Worm (Caenorhabditis elegans) whole organism, mixed stage, embryonic: Measurements from ENCODE around the gene E03H12.7.

Experiments
- lsy-2 ChIP-seq: fragments of 150-350 bp; optimal IDR thresholded peaks from 2 replicates; lab custom pipeline; 2014; ENCODE audit warnings: missing biosample characterization, missing genetic modification characterization
- nhr-76 ChIP-seq: sonication (generic microtip); optimal IDR thresholded peaks from 2 replicates; lab custom pipeline; 2017; ENCODE audit warnings: missing biosample characterization, missing genetic modification characterization

DNA sequence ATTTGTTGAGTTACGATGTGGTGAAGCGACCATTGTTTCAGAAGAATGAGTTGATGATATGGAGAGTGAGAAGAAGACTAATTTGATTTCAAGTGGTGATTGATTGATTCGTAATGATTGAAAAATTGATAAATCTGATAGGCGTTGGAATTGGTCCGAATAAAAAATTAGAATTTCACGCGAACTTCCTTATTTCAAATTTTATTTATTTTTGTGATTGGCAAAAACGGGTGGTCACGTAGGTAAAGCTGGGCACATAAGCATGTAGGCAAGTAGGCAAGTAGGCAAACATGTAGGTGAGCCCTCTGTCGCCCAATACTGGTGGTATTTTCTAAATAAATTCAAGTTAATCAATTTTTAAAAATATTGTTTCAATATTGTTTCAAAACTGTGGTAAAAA, 44.8 kb upstream of the E03H12.7 start, which contains the start of gene C09B9.4:
- no peak for TF ChIP-seq nhr-76
- TF ChIP-seq lsy-2 (tag; lab: Kevin White, UChicago): no peak
